Fruit fly (Drosophila melanogaster) whole organism, embryonic: ENCODE measurements around the gene CG10341.

Experiments used
- Abd-B ChIP-seq: fragments of 200-800 bp; sonication (Bioruptor generic); optimal IDR thresholded peaks from 2 replicates; lab custom pipeline; 2018; ENCODE audit warnings: missing biosample characterization, mild to moderate bottlenecking, missing genetic modification characterization, moderate library complexity
- Aef1 ChIP-seq: fragments of 200-800 bp; sonication (Bioruptor generic); IDR thresholded peaks from 3 replicates; pipeline ENCODE4 v1.3.6; 2022; ENCODE audit warnings: missing biosample characterization, missing genetic modification characterization
- Atf6 ChIP-seq: fragments of 200-800 bp; sonication (Bioruptor generic); IDR thresholded peaks from 2 replicates; pipeline ENCODE4 v1.3.6; 2022; ENCODE audit warnings: missing biosample characterization, missing genetic modification characterization
- B-H1 ChIP-seq: fragments of 200-800 bp; sonication (Bioruptor generic); IDR thresholded peaks from 3 replicates; pipeline ENCODE4 v1.3.6; 2022; ENCODE audit warnings: missing biosample characterization, missing genetic modification characterization
- CG10274 ChIP-seq: fragments of 200-800 bp; sonication (Bioruptor generic); optimal IDR thresholded peaks from 3 replicates; lab custom pipeline; 2017; ENCODE audit warnings: missing biosample characterization, mild to moderate bottlenecking, missing genetic modification characterization
- CG10543 ChIP-seq: fragments of 200-800 bp; sonication (Bioruptor generic); optimal IDR thresholded peaks from 3 replicates; lab custom pipeline; 2017; ENCODE audit warnings: missing biosample characterization, mild to moderate bottlenecking, missing genetic modification characterization, moderate library complexity
- CG10565 ChIP-seq: fragments of 200-800 bp; sonication (Bioruptor generic); optimal IDR thresholded peaks from 3 replicates; lab custom pipeline; 2016; ENCODE audit warnings: missing biosample characterization, mild to moderate bottlenecking, missing genetic modification characterization
- CG10979 ChIP-seq: fragments of 200-800 bp; sonication (Bioruptor generic); optimal IDR thresholded peaks from 2 replicates; lab custom pipeline; 2018; ENCODE audit warnings: missing biosample characterization, mild to moderate bottlenecking, missing genetic modification characterization, moderate library complexity
- CG12219 ChIP-seq: fragments of 200-800 bp; sonication (Bioruptor generic); optimal IDR thresholded peaks from 3 replicates; lab custom pipeline; 2018; ENCODE audit warnings: missing biosample characterization, mild to moderate bottlenecking, missing genetic modification characterization
- CG18619 ChIP-seq: fragments of 200-800 bp; sonication (Bioruptor generic); optimal IDR thresholded peaks from 3 replicates; lab custom pipeline; 2017; ENCODE audit warnings: missing biosample characterization, mild to moderate bottlenecking, missing genetic modification characterization
- CG31224 ChIP-seq: fragments of 200-800 bp; sonication (Bioruptor generic); IDR thresholded peaks from 2 replicates; pipeline ENCODE4 v1.3.6; 2022; ENCODE audit warnings: missing biosample characterization, missing genetic modification characterization
- CG31441 ChIP-seq: fragments of 200-800 bp; sonication (Bioruptor generic); IDR thresholded peaks from 2 replicates; pipeline ENCODE4 v1.3.6; 2022; ENCODE audit warnings: missing biosample characterization, missing genetic modification characterization
- CG3407 ChIP-seq: fragments of 200-800 bp; sonication (Bioruptor generic); optimal IDR thresholded peaks from 2 replicates; lab custom pipeline; 2018; ENCODE audit warnings: missing biosample characterization, mild to moderate bottlenecking, missing genetic modification characterization
- CG34376 ChIP-seq: fragments of 200-800 bp; sonication (Bioruptor generic); optimal IDR thresholded peaks from 2 replicates; lab custom pipeline; 2018; ENCODE audit warnings: missing biosample characterization, mild to moderate bottlenecking, missing genetic modification characterization
- CG6175 ChIP-seq: fragments of 200-800 bp; sonication (Bioruptor generic); IDR thresholded peaks from 3 replicates; pipeline ENCODE4 v1.3.6; 2022; ENCODE audit warnings: missing biosample characterization, missing genetic modification characterization
- CG6254 ChIP-seq: fragments of 200-800 bp; sonication (Bioruptor generic); optimal IDR thresholded peaks from 3 replicates; lab custom pipeline; 2017; ENCODE audit warnings: mild to moderate bottlenecking, missing biosample characterization, missing genetic modification reagents, missing genetic modification characterization
- CG6791 ChIP-seq: fragments of 200-800 bp; sonication (Bioruptor generic); IDR thresholded peaks from 3 replicates; pipeline ENCODE4 v1.3.6; 2022; ENCODE audit warnings: missing biosample characterization, missing genetic modification characterization; ENCODE audit not compliant: partially characterized antibody
- CG7556 ChIP-seq: fragments of 200-800 bp; sonication (Bioruptor generic); optimal IDR thresholded peaks from 2 replicates; lab custom pipeline; 2017; ENCODE audit warnings: missing biosample characterization, mild to moderate bottlenecking, missing genetic modification characterization
- CG7745 ChIP-seq: fragments of 200-800 bp; sonication (Bioruptor generic); optimal IDR thresholded peaks from 2 replicates; lab custom pipeline; 2018; ENCODE audit warnings: missing biosample characterization, mild to moderate bottlenecking, missing genetic modification characterization, moderate library complexity
- CG8388 ChIP-seq: fragments of 200-800 bp; sonication (Bioruptor generic); optimal IDR thresholded peaks from 2 replicates; lab custom pipeline; 2019; ENCODE audit warnings: missing biosample characterization, mild to moderate bottlenecking, missing genetic modification characterization, moderate library complexity
- CG9932 ChIP-seq: fragments of 200-800 bp; sonication (Bioruptor generic); IDR thresholded peaks from 2 replicates; pipeline ENCODE4 v1.3.6; 2022; ENCODE audit warnings: missing biosample characterization, missing genetic modification characterization
- HLHmδ ChIP-seq: fragments of 200-800 bp; sonication (Bioruptor generic); optimal IDR thresholded peaks from 2 replicates; lab custom pipeline; 2018; ENCODE audit warnings: missing biosample characterization, mild to moderate bottlenecking, missing genetic modification characterization, moderate library complexity
- Hand ChIP-seq: fragments of 200-800 bp; sonication (Bioruptor generic); optimal IDR thresholded peaks from 2 replicates; lab custom pipeline; 2017; ENCODE audit warnings: mild to moderate bottlenecking, missing biosample characterization, missing genetic modification reagents, missing genetic modification characterization
- Lhr ChIP-seq: fragments of 200-800 bp; sonication (Bioruptor generic); optimal IDR thresholded peaks from 3 replicates; lab custom pipeline; 2017; ENCODE audit warnings: mild to moderate bottlenecking, missing biosample characterization, missing genetic modification reagents, missing genetic modification characterization
- MBD-R2 ChIP-seq: fragments of 200-800 bp; sonication (Bioruptor generic); IDR thresholded peaks from 2 replicates; pipeline ENCODE4 v1.3.6; 2022; ENCODE audit warnings: missing biosample characterization, missing genetic modification characterization
- Max ChIP-seq: fragments of 200-800 bp; sonication (Bioruptor generic); optimal IDR thresholded peaks from 2 replicates; lab custom pipeline; 2016; ENCODE audit warnings: missing biosample characterization, mild to moderate bottlenecking, missing genetic modification characterization
- Med ChIP-seq: fragments of 200-800 bp; sonication (Bioruptor generic); peaks from one replicate; lab custom pipeline; 2016; ENCODE audit warnings: missing biosample characterization, missing genetic modification characterization, mild to moderate bottlenecking, inconsistent platforms, moderate library complexity
- Mes4 ChIP-seq: fragments of 200-800 bp; sonication (Bioruptor generic); optimal IDR thresholded peaks from 2 replicates; lab custom pipeline; 2016; ENCODE audit warnings: missing biosample characterization, missing genetic modification characterization
- Myb ChIP-seq: fragments of 200-800 bp; sonication (Bioruptor generic); optimal IDR thresholded peaks from 2 replicates; lab custom pipeline; 2016; ENCODE audit warnings: missing biosample characterization, missing genetic modification characterization
- Oli ChIP-seq: fragments of 200-800 bp; sonication (Bioruptor generic); optimal IDR thresholded peaks from 2 replicates; lab custom pipeline; 2018; ENCODE audit warnings: missing biosample characterization, mild to moderate bottlenecking, missing genetic modification characterization, moderate library complexity
- Rfx ChIP-seq: fragments of 200-800 bp; sonication (Bioruptor generic); IDR thresholded peaks from 2 replicates; pipeline ENCODE4 v1.3.6; 2022; ENCODE audit warnings: missing biosample characterization, missing genetic modification characterization
- Sry-δ ChIP-seq: fragments of 200-800 bp; sonication (Bioruptor generic); optimal IDR thresholded peaks from 2 replicates; lab custom pipeline; 2016; ENCODE audit warnings: missing biosample characterization, missing genetic modification characterization
- Tbp ChIP-seq: fragments of >200 bp; optimal IDR thresholded peaks from 2 replicates; lab custom pipeline; 2018; ENCODE audit warnings: missing biosample characterization, missing genetic modification characterization
- ap ChIP-seq: fragments of 200-800 bp; sonication (Bioruptor generic); IDR thresholded peaks from 2 replicates; pipeline ENCODE4 v1.3.6; 2022; ENCODE audit warnings: missing biosample characterization, missing genetic modification characterization
- bbx ChIP-seq: fragments of 200-800 bp; sonication (Bioruptor generic); IDR thresholded peaks from 2 replicates; pipeline ENCODE4 v1.3.6; 2022; ENCODE audit warnings: missing biosample characterization, missing genetic modification characterization; ENCODE audit not compliant: partially characterized antibody
- bigmax ChIP-seq: fragments of 200-800 bp; sonication (Bioruptor generic); optimal IDR thresholded peaks from 2 replicates; lab custom pipeline; 2018; ENCODE audit warnings: missing biosample characterization, mild to moderate bottlenecking, missing genetic modification characterization
- da ChIP-seq: fragments of 200-800 bp; sonication (Bioruptor generic); optimal IDR thresholded peaks from 2 replicates; lab custom pipeline; 2016; ENCODE audit warnings: missing biosample characterization, missing genetic modification characterization
- dimm ChIP-seq: fragments of 200-800 bp; sonication (Bioruptor generic); IDR thresholded peaks from 2 replicates; pipeline ENCODE4 v1.3.6; 2022; ENCODE audit warnings: missing biosample characterization, missing genetic modification characterization
- dmrt11E ChIP-seq: fragments of 200-800 bp; sonication (Bioruptor generic); optimal IDR thresholded peaks from 3 replicates; lab custom pipeline; 2018; ENCODE audit warnings: missing biosample characterization, mild to moderate bottlenecking, missing genetic modification characterization, moderate library complexity
- emc ChIP-seq: fragments of 200-800 bp; sonication (Bioruptor generic); optimal IDR thresholded peaks from 2 replicates; lab custom pipeline; 2016; ENCODE audit warnings: missing biosample characterization, missing genetic modification characterization
- jigr1 ChIP-seq: fragments of 200-800 bp; sonication (Bioruptor generic); IDR thresholded peaks from 3 replicates; pipeline ENCODE4 v1.3.6; 2022; ENCODE audit warnings: missing biosample characterization, missing genetic modification characterization
- mam ChIP-seq: fragments of 200-800 bp; sonication (Bioruptor generic); optimal IDR thresholded peaks from 3 replicates; lab custom pipeline; 2016; ENCODE audit warnings: missing biosample characterization, missing genetic modification characterization
- nau ChIP-seq: fragments of 200-800 bp; sonication (Bioruptor generic); optimal IDR thresholded peaks from 3 replicates; lab custom pipeline; 2017; ENCODE audit warnings: missing biosample characterization, mild to moderate bottlenecking, missing genetic modification characterization, missing genetic modification reagents
- p53 ChIP-seq: fragments of 200-800 bp; sonication (Bioruptor generic); optimal IDR thresholded peaks from 2 replicates; lab custom pipeline; 2016; ENCODE audit warnings: missing biosample characterization, missing genetic modification characterization
- peb ChIP-seq: fragments of 200-800 bp; sonication (Bioruptor generic); IDR thresholded peaks from 2 replicates; pipeline ENCODE4 v1.3.6; 2022; ENCODE audit warnings: missing biosample characterization, missing genetic modification characterization
- prd ChIP-seq, 3 experiments: fragments of >200 bp in 2 of 3; fragments of 200-800 bp in 1 of 3; sonication (Bioruptor generic) in 1 of 3; optimal IDR thresholded peaks in 2 of 3; IDR thresholded peaks in 1 of 3; 2 replicates in 2 of 3; 3 replicates in 1 of 3; pipeline versions ENCODE4 v1.3.6 to Lab custom; 2017 to 2022; ENCODE audit warnings: missing biosample characterization in 1 of 3, missing genetic modification characterization in 1 of 3
- psq ChIP-seq: fragments of 200-800 bp; sonication (Bioruptor generic); optimal IDR thresholded peaks from 2 replicates; lab custom pipeline; 2017; ENCODE audit warnings: missing biosample characterization, missing genetic modification characterization
- sim ChIP-seq: fragments of 200-800 bp; sonication (Bioruptor generic); IDR thresholded peaks from 2 replicates; pipeline ENCODE4 v1.3.6; 2022; ENCODE audit warnings: missing biosample characterization, missing genetic modification characterization
- sug ChIP-seq: fragments of 200-800 bp; optimal IDR thresholded peaks from 2 replicates; lab custom pipeline; 2019; ENCODE audit warnings: missing biosample characterization, mild to moderate bottlenecking, missing genetic modification characterization, moderate library complexity
- zen2 ChIP-seq: fragments of 200-800 bp; sonication (Bioruptor generic); IDR thresholded peaks from 3 replicates; pipeline ENCODE4 v1.3.6; 2022; ENCODE audit warnings: missing biosample characterization, missing genetic modification characterization; ENCODE audit not compliant: partially characterized antibody

Gene CG10341

DNA sequence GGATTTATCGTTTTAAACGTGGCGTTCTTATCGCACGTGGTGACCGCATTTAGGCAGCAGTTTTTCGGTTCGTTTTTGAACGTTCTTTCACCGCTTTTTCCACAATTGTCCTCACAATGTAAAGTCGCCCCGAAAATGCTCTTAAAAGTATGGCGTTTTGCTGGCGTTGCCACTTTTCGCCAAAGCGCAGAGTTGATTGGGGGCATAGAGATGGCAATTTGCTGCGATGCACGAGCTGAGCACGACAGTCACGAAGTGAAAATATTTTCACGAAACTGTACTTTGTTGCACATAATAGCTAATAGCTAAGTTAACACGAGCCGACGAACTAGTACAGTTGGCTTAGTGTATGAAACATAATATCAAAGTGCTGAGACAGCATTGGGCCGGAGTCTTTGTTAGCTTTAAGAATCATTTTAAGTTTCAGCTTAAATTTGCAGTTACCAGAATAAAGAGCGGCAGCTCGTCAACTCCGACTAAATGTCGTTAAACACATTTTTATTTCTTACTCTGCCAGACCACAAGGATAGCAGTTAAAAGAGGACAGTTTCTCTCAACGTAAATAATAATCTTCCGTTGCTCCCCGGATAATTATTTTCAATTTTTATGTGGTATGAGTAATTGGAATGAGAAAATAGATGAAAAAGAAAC is 9.7 kb upstream of the CG10341 start, which contains the start of gene msl-1 (continued):
- TF ChIP-seq Mes4 (no peak), CG18619 (GFP tag; lab: Kevin White, UChicago) (no peak), da (GFP tag; lab: Kevin White, UChicago) (no peak), CG10979 (no peak), CG10543 (GFP tag; lab: Kevin White, UChicago) (no peak), Atf6 (GFP tag; lab: Robert Waterston, UW) (no peak), prd (optimal IDR thresholded peaks at IDR 0.05; lab: Kevin White, UChicago) (no peak), prd (GFP tag; IDR thresholded peaks at IDR 0.05; lab: Robert Waterston, UW) (peak; percentile 61), B-H1 (no peak), Abd-B (GFP tag; lab: Kevin White, UChicago) (no peak), p53 (GFP tag; lab: Kevin White, UChicago) (no peak), Aef1 (GFP tag; lab: Robert Waterston, UW) (peak; percentile 27; the same call in 1 of the 3 replicates), Sry-δ (peak; percentile 92), CG8388 (no peak), CG9932 (GFP tag; lab: Robert Waterston, UW) (peak; percentile 91), Oli (tag; lab: Kevin White, UChicago) (no peak), emc (GFP tag; lab: Kevin White, UChicago) (no peak), Myb (GFP tag; lab: Kevin White, UChicago) (peak; percentile 44), CG6175 (GFP tag; lab: Robert Waterston, UW) (no peak), psq (GFP tag; lab: Kevin White, UChicago) (no peak), CG7745 (tag; lab: Kevin White, UChicago) (no peak), CG10274 (GFP tag; lab: Kevin White, UChicago) (no peak), Max (no peak), CG6254 (no peak), mam (GFP tag; lab: Kevin White, UChicago) (peak; percentile 65), dmrt11E (tag; lab: Kevin White, UChicago) (no peak), Lhr (GFP tag; lab: Kevin White, UChicago) (peak; percentile 52), sug (tag; lab: Kevin White, UChicago) (peak; percentile 58), bbx (peak; percentile 98), jigr1 (GFP tag; lab: Robert Waterston, UW) (no peak), HLHmδ (GFP tag; lab: Kevin White, UChicago) (peak; percentile 46), CG31441 (GFP tag; lab: Robert Waterston, UW) (no peak), CG6791 (GFP tag; lab: Robert Waterston, UW) (peak; percentile 98), peb (no peak), Tbp (GFP tag; lab: Kevin White, UChicago) (no peak), ap (GFP tag; lab: Robert Waterston, UW) (no peak), CG3407 (no peak), Med (GFP tag; lab: Kevin White, UChicago) (peak; percentile 86), CG7556 (GFP tag; lab: Kevin White, UChicago) (no peak), Hand (no peak), Rfx (peak; percentile 82), sim (GFP tag; lab: Robert Waterston, UW) (no peak), MBD-R2 (GFP tag; lab: Robert Waterston, UW) (peak; percentile 97), CG10565 (GFP tag; lab: Kevin White, UChicago) (no peak), nau (GFP tag; lab: Kevin White, UChicago) (no peak), CG31224 (no peak), zen2 (peak; percentile 95), CG12219 (GFP tag; lab: Kevin White, UChicago) (no peak), CG34376 (no peak), dimm (no peak), bigmax (no peak)
